Fruit fly (Drosophila melanogaster): ENCODE measurements around the gene okr.

The okr gene

dm6 chr2L:2987681-2988381, 4.7 kb downstream of the okr start, which contains the start of the genes Chd1 and Bem46 (continued):
- TF ChIP-seq sisA (GFP tag; IDR thresholded peaks at IDR 0.05) (peak; percentile 90), CG15696 (tag; optimal IDR thresholded peaks at IDR 0.05) (peak; percentile 79), pb (GFP tag; optimal IDR thresholded peaks at IDR 0.05) (no peak), prd (optimal IDR thresholded peaks at IDR 0.05) (no peak), prd (GFP tag; IDR thresholded peaks at IDR 0.05) (peak; percentile 91), CG14710 (tag; optimal IDR thresholded peaks at IDR 0.05) (peak; percentile 91), klu (GFP tag; IDR thresholded peaks at IDR 0.05) (peak; percentile 87), CG9437 (GFP tag; optimal IDR thresholded peaks at IDR 0.05) (peak; percentile 83), CG9727 (GFP tag; optimal IDR thresholded peaks at IDR 0.05) (peak; percentile 90), HLH54F (GFP tag; optimal IDR thresholded peaks at IDR 0.05) (peak; percentile 86), zfh2 (GFP tag; optimal IDR thresholded peaks at IDR 0.05) (peak; percentile 84), CG3407 (GFP tag; optimal IDR thresholded peaks at IDR 0.05) (peak; percentile 67), Bdp1 (GFP tag; optimal IDR thresholded peaks at IDR 0.05) (peak; percentile 51), danr (GFP tag; IDR thresholded peaks at IDR 0.05) (peak; percentile 74; the same call in 1 of the 2 replicates), MESR4 (GFP tag; optimal IDR thresholded peaks at IDR 0.05) (peak; percentile 10), HLHmδ (GFP tag; optimal IDR thresholded peaks at IDR 0.05) (no peak), yki (optimal IDR thresholded peaks at IDR 0.05) (no peak), Sry-δ (GFP tag; optimal IDR thresholded peaks at IDR 0.05) (peak; percentile 54), Lhr (GFP tag; optimal IDR thresholded peaks at IDR 0.05) (no peak), bcd (GFP tag; optimal IDR thresholded peaks at IDR 0.05) (peak; percentile 89), vfl (GFP tag; optimal IDR thresholded peaks at IDR 0.05) (peak; percentile 73), zen2 (GFP tag; IDR thresholded peaks at IDR 0.05; ENCODE audit: partially characterized antibody) (0 out of 3 replicates have a peak, but pooled peaks have one; percentile 27), CG11398 (GFP tag; optimal IDR thresholded peaks at IDR 0.05) (no peak), TFAM (GFP tag; optimal IDR thresholded peaks at IDR 0.05) (no peak), CG11696 (GFP tag; IDR thresholded peaks at IDR 0.05) (peak; percentile 54; the same call in 1 of the 2 replicates), jumu (GFP tag; optimal IDR thresholded peaks at IDR 0.05) (peak; percentile 69), ro (GFP tag; IDR thresholded peaks at IDR 0.05) (peak; percentile 74), CG8281 (tag; optimal IDR thresholded peaks at IDR 0.05) (no peak), CG12769 (tag; optimal IDR thresholded peaks at IDR 0.05) (no peak), Sox100B (GFP tag; optimal IDR thresholded peaks at IDR 0.05) (no peak), Myb (GFP tag; optimal IDR thresholded peaks at IDR 0.05) (peak; percentile 35), CG31441 (GFP tag; IDR thresholded peaks at IDR 0.05) (no peak; the same call in 1 of the 2 replicates), CG2199 (GFP tag; IDR thresholded peaks at IDR 0.05) (no peak), ab (GFP tag; optimal IDR thresholded peaks at IDR 0.05) (peak; percentile 74), cas (GFP tag; IDR thresholded peaks at IDR 0.05) (no peak; the same call in 1 of the 2 replicates), grn (GFP tag; optimal IDR thresholded peaks at IDR 0.05) (no peak), trh (GFP tag; optimal IDR thresholded peaks at IDR 0.05) (peak; percentile 81), oc (tag; optimal IDR thresholded peaks at IDR 0.05) (peak; percentile 52), shn (GFP tag; optimal IDR thresholded peaks at IDR 0.05) (peak; percentile 74), CG7928 (GFP tag; optimal IDR thresholded peaks at IDR 0.05) (peak; percentile 38), aop (GFP tag; IDR thresholded peaks at IDR 0.05) (peak; percentile 53; the same call in 1 of the 2 replicates), CG14667 (GFP tag; IDR thresholded peaks at IDR 0.05) (peak; percentile 83), CG17186 (GFP tag; optimal IDR thresholded peaks at IDR 0.05) (peak; percentile 46), Spps (tag; optimal IDR thresholded peaks at IDR 0.05) (peak; percentile 46), CG10321 (GFP tag; IDR thresholded peaks at IDR 0.05) (peak; percentile 33; the same call in 1 of the 2 replicates), CG16813 (GFP tag; IDR thresholded peaks at IDR 0.05; ENCODE audit: partially characterized antibody) (peak; percentile 27; the same call in 1 of the 3 replicates), twi (tag; optimal IDR thresholded peaks at IDR 0.05) (peak; percentile 81), Tbp (GFP tag; optimal IDR thresholded peaks at IDR 0.05) (no peak), CG8944 (GFP tag; optimal IDR thresholded peaks at IDR 0.05) (peak; percentile 70), br (optimal IDR thresholded peaks at IDR 0.05) (no peak), CG12236 (GFP tag; optimal IDR thresholded peaks at IDR 0.05) (no peak)
